Fruit fly (Drosophila melanogaster): ENCODE results near the gene CG42813.

CG42813 gene

dm6 chr3R:27253136-27253920 lies 25.0 kb upstream of the CG42813 start, which contains the start of gene pll (continued):
- no peak for TF ChIP-seq pfk (GFP tag; optimal IDR thresholded peaks at IDR 0.05)
- peak; percentile 89 for TF ChIP-seq nmo (GFP tag; optimal IDR thresholded peaks at IDR 0.05)
- peak; percentile 59 for TF ChIP-seq unc-4 (GFP tag; IDR thresholded peaks at IDR 0.05; ENCODE audit: partially characterized antibody)
- TF ChIP-seq run (tag; optimal IDR thresholded peaks at IDR 0.05), result peak; percentile 58
- peak; percentile 55; the same call in 1 of the 2 replicates for TF ChIP-seq sens-2 (GFP tag; IDR thresholded peaks at IDR 0.05)
- peak; percentile 82 for TF ChIP-seq Sry-δ (GFP tag; optimal IDR thresholded peaks at IDR 0.05)
- TF ChIP-seq CG12659 (GFP tag; optimal IDR thresholded peaks at IDR 0.05), result peak; percentile 93
- TF ChIP-seq her (GFP tag; optimal IDR thresholded peaks at IDR 0.05), result no peak
- no peak for TF ChIP-seq pan (optimal IDR thresholded peaks at IDR 0.05)
- TF ChIP-seq pan (GFP tag; optimal IDR thresholded peaks at IDR 0.05 in 1 of 2, IDR thresholded peaks at IDR 0.05 in 1 of 2), result peak in 1 of 2 experiments; percentile 94
- peak; percentile 53 for TF ChIP-seq CG4854 (GFP tag; optimal IDR thresholded peaks at IDR 0.05)
- TF ChIP-seq bbx (GFP tag; IDR thresholded peaks at IDR 0.05; ENCODE audit: partially characterized antibody), result peak; percentile 48
- no peak for TF ChIP-seq CG6654 (GFP tag; optimal IDR thresholded peaks at IDR 0.05)
- no peak for TF ChIP-seq jigr1 (GFP tag; IDR thresholded peaks at IDR 0.05)
- no peak for TF ChIP-seq tna (GFP tag; IDR thresholded peaks at IDR 0.05; ENCODE audit: partially characterized antibody)
- TF ChIP-seq sqz (GFP tag; optimal IDR thresholded peaks at IDR 0.05), result no peak
- TF ChIP-seq CG13123 (GFP tag; optimal IDR thresholded peaks at IDR 0.05), result peak; percentile 79
- TF ChIP-seq CG10321 (GFP tag; IDR thresholded peaks at IDR 0.05), result 0 out of 2 replicates have a peak, but pooled peaks have one; percentile 45
- no peak for TF ChIP-seq CG8290 (GFP tag; optimal IDR thresholded peaks at IDR 0.05)
- no peak for TF ChIP-seq CG8290 (tag; optimal IDR thresholded peaks at IDR 0.05)
- peak; percentile 56; the same call in 1 of the 3 replicates for TF ChIP-seq knrl (GFP tag; IDR thresholded peaks at IDR 0.05; ENCODE audit: partially characterized antibody)
- TF ChIP-seq Rx (GFP tag; IDR thresholded peaks at IDR 0.05), result peak; percentile 83
- peak; percentile 41 for TF ChIP-seq Nf-YB (GFP tag; optimal IDR thresholded peaks at IDR 0.05)
- no peak for TF ChIP-seq tap (tag; optimal IDR thresholded peaks at IDR 0.05)
- peak; percentile 90 for TF ChIP-seq CG10366 (GFP tag; IDR thresholded peaks at IDR 0.05)
- peak; percentile 68 for TF ChIP-seq Mad (GFP tag; optimal IDR thresholded peaks at IDR 0.05)
- TF ChIP-seq CG12236 (GFP tag; optimal IDR thresholded peaks at IDR 0.05), result peak; percentile 35

- TF ChIP-seq CG8281 (tag; optimal IDR thresholded peaks at IDR 0.05), result no peak
- no peak for TF ChIP-seq Six4 (GFP tag; optimal IDR thresholded peaks at IDR 0.05)
- TF ChIP-seq CG2678 (tag; optimal IDR thresholded peaks at IDR 0.05), result no peak
- TF ChIP-seq Hey (tag; optimal IDR thresholded peaks at IDR 0.05), result no peak
- no peak for TF ChIP-seq tap (tag; optimal IDR thresholded peaks at IDR 0.05)
- no peak for TF ChIP-seq bcd (GFP tag; optimal IDR thresholded peaks at IDR 0.05)
- TF ChIP-seq ato (GFP tag; IDR thresholded peaks at IDR 0.05; ENCODE audit: partially characterized antibody), result no peak
- no peak for TF ChIP-seq CG11456 (GFP tag; IDR thresholded peaks at IDR 0.05)
- no peak for TF ChIP-seq CG11723 (GFP tag; optimal IDR thresholded peaks at IDR 0.05)
- no peak for TF ChIP-seq sens-2 (GFP tag; IDR thresholded peaks at IDR 0.05)
- TF ChIP-seq CG1233 (GFP tag; optimal IDR thresholded peaks at IDR 0.05), result no peak
- TF ChIP-seq CG9437 (GFP tag; optimal IDR thresholded peaks at IDR 0.05), result no peak
Observed at dm6 chr3R:27250907-27251306, 22.5 kb upstream of the CG42813 start, which contains the start of the genes TTLL6B and TfIIA-L. TSS of gene TTLL6B (minus strand) at chr3R:27251007. TSS of gene TfIIA-L (plus strand) at chr3R:27251112.

DNA sequence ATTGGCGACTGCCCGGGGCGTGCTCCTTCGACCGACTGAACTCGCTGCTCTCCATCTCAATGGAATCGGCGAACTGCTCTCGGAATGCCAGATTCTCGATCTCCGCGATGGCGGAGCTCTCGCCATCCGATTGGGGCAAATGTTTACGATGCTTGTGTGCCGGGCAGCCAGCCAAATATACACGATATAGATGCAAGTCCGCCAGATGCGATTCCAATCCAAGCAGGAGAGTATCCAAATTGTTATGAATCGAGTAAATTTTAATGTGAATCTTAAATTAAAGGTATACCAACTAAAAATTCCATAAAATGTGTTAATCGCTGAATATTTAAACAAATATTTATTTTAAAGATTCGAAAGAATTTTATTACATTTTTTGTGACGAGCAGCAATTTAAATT lies 19.5 kb upstream of the CG42813 start, which contains the start of gene CG5984:
CG5984 (minus strand) TSS at position 101 of the 400 bp plus-strand sequence.
- TF ChIP-seq CG17568 (GFP tag; optimal IDR thresholded peaks at IDR 0.05), result no peak
- no peak for TF ChIP-seq ttk (GFP tag; IDR thresholded peaks at IDR 0.05)
- no peak; the same call in 2 of the 3 replicates for TF ChIP-seq CG2889 (GFP tag; IDR thresholded peaks at IDR 0.05)
- no peak for TF ChIP-seq vfl (GFP tag; optimal IDR thresholded peaks at IDR 0.05)
- peak; percentile 88 for TF ChIP-seq sd (tag; optimal IDR thresholded peaks at IDR 0.05)
- no peak for TF ChIP-seq CG14050 (GFP tag; IDR thresholded peaks at IDR 0.05)
- no peak for TF ChIP-seq TFAM (GFP tag; optimal IDR thresholded peaks at IDR 0.05)
- no peak for TF ChIP-seq Mrtf (GFP tag; IDR thresholded peaks at IDR 0.05)
- TF ChIP-seq Fer1 (GFP tag; optimal IDR thresholded peaks at IDR 0.05), result no peak
- TF ChIP-seq Nf-YC (tag; optimal IDR thresholded peaks at IDR 0.05), result peak; percentile 37
- TF ChIP-seq Deaf1 (tag; optimal IDR thresholded peaks at IDR 0.05), result peak; percentile 32
- no peak for TF ChIP-seq stwl (tag; optimal IDR thresholded peaks at IDR 0.05)
- no peak for TF ChIP-seq br (optimal IDR thresholded peaks at IDR 0.05)
